Worm (Caenorhabditis elegans): ENCODE measurements around the gene clec-20.

ce11 chrII:1571032-1571431 lies 24.0 kb downstream of the clec-20 start, which contains the start of gene fbxb-46:
- TF ChIP-seq unc-120 (tag; optimal IDR thresholded peaks at IDR 0.05; ENCODE audit: poor library complexity, severe bottlenecking) (no peak), unc-62 (GFP tag; optimal IDR thresholded peaks at IDR 0.05) (no peak), elt-3 (tag; optimal IDR thresholded peaks at IDR 0.05) (no peak)
